Fruit fly (Drosophila melanogaster) whole organism, embryonic: ENCODE results near the gene P5CDh1.

Source experiments
- Adf1 ChIP-seq: fragments of 200-800 bp; sonication (Bioruptor generic); IDR thresholded peaks from 2 replicates; pipeline ENCODE4 v1.3.6; 2022; ENCODE audit warnings: missing biosample characterization, missing genetic modification characterization
- Awh ChIP-seq: fragments of 200-800 bp; sonication (Bioruptor generic); IDR thresholded peaks from 2 replicates; pipeline ENCODE4, ENCODE4 v1.3.6; 2022; ENCODE audit warnings: missing biosample characterization, missing genetic modification characterization
- B-H2 ChIP-seq: fragments of 200-800 bp; sonication (Bioruptor generic); optimal IDR thresholded peaks from 2 replicates; lab custom pipeline; 2018; ENCODE audit warnings: missing biosample characterization, mild to moderate bottlenecking, missing genetic modification characterization
- CG10147 ChIP-seq: fragments of 200-800 bp; sonication (Bioruptor generic); optimal IDR thresholded peaks from 2 replicates; lab custom pipeline; 2019; ENCODE audit warnings: missing biosample characterization, mild to moderate bottlenecking, missing genetic modification characterization, moderate library complexity
- CG10959 ChIP-seq: fragments of 200-800 bp; sonication (Bioruptor generic); IDR thresholded peaks from 2 replicates; pipeline ENCODE4 v1.3.6; 2022; ENCODE audit warnings: missing biosample characterization, missing genetic modification characterization
- CG11247 ChIP-seq: fragments of 200-800 bp; sonication (Bioruptor generic); IDR thresholded peaks from 2 replicates; pipeline ENCODE4 v1.3.6; 2022; ENCODE audit warnings: missing biosample characterization, missing genetic modification characterization
- CG12071 ChIP-seq: fragments of 200-800 bp; sonication (Bioruptor generic); optimal IDR thresholded peaks from 3 replicates; lab custom pipeline; 2018; ENCODE audit warnings: missing biosample characterization, mild to moderate bottlenecking, missing genetic modification characterization
- CG12219 ChIP-seq: fragments of 200-800 bp; sonication (Bioruptor generic); optimal IDR thresholded peaks from 3 replicates; lab custom pipeline; 2018; ENCODE audit warnings: missing biosample characterization, mild to moderate bottlenecking, missing genetic modification characterization
- CG1233 ChIP-seq: fragments of 200-800 bp; sonication (Bioruptor generic); optimal IDR thresholded peaks from 4 replicates; lab custom pipeline; 2018; ENCODE audit warnings: missing biosample characterization, mild to moderate bottlenecking, missing genetic modification characterization
- CG14710 ChIP-seq: fragments of 200-800 bp; sonication (Bioruptor generic); optimal IDR thresholded peaks from 3 replicates; lab custom pipeline; 2019; ENCODE audit warnings: missing biosample characterization, mild to moderate bottlenecking, missing genetic modification characterization, moderate library complexity
- CG17361 ChIP-seq: fragments of 200-800 bp; sonication (Bioruptor generic); IDR thresholded peaks from 3 replicates; pipeline ENCODE4 v1.3.6; 2022; ENCODE audit warnings: missing biosample characterization, missing genetic modification characterization
- CG17568 ChIP-seq: fragments of 200-800 bp; sonication (Bioruptor generic); optimal IDR thresholded peaks from 2 replicates; lab custom pipeline; 2018; ENCODE audit warnings: missing biosample characterization, mild to moderate bottlenecking, missing genetic modification characterization, moderate library complexity
- CG18599 ChIP-seq: fragments of 200-800 bp; sonication (Bioruptor generic); optimal IDR thresholded peaks from 3 replicates; lab custom pipeline; 2017; ENCODE audit warnings: missing biosample characterization, missing genetic modification characterization, mild to moderate bottlenecking, moderate library complexity, missing genetic modification reagents
- CG2889 ChIP-seq: fragments of 200-800 bp; sonication (Bioruptor generic); IDR thresholded peaks from 3 replicates; pipeline ENCODE4 v1.3.6; 2022; ENCODE audit warnings: missing biosample characterization, missing genetic modification characterization
- CG33557 ChIP-seq: fragments of 200-800 bp; sonication (Bioruptor generic); optimal IDR thresholded peaks from 2 replicates; lab custom pipeline; 2019; ENCODE audit warnings: missing biosample characterization, mild to moderate bottlenecking, missing genetic modification characterization, moderate library complexity
- CG4424 ChIP-seq: fragments of 200-800 bp; sonication (Bioruptor generic); optimal IDR thresholded peaks from 3 replicates; lab custom pipeline; 2016; ENCODE audit warnings: missing biosample characterization, missing genetic modification characterization
- CG6254 ChIP-seq: fragments of 200-800 bp; sonication (Bioruptor generic); optimal IDR thresholded peaks from 3 replicates; lab custom pipeline; 2017; ENCODE audit warnings: mild to moderate bottlenecking, missing biosample characterization, missing genetic modification reagents, missing genetic modification characterization
- CG6272 ChIP-seq: fragments of 200-800 bp; sonication (Bioruptor generic); IDR thresholded peaks from 2 replicates; pipeline ENCODE4 v1.3.6; 2022; ENCODE audit warnings: missing biosample characterization, missing genetic modification characterization
- CG7786 ChIP-seq: fragments of 200-800 bp; sonication (Bioruptor generic); optimal IDR thresholded peaks from 2 replicates; lab custom pipeline; 2016; ENCODE audit warnings: missing biosample characterization, missing genetic modification characterization
- CG8281 ChIP-seq: fragments of 200-800 bp; sonication (Bioruptor generic); optimal IDR thresholded peaks from 2 replicates; lab custom pipeline; 2018; ENCODE audit warnings: missing biosample characterization, mild to moderate bottlenecking, missing genetic modification characterization, moderate library complexity
- CG9876 ChIP-seq: fragments of 200-800 bp; sonication (Bioruptor generic); optimal IDR thresholded peaks from 2 replicates; lab custom pipeline; 2016; ENCODE audit warnings: missing biosample characterization, missing genetic modification characterization
- Camta ChIP-seq: fragments of 200-800 bp; sonication (Bioruptor generic); optimal IDR thresholded peaks from 2 replicates; lab custom pipeline; 2016; ENCODE audit warnings: missing biosample characterization, missing genetic modification characterization
- H2.0 ChIP-seq: fragments of 200-800 bp; sonication (Bioruptor generic); IDR thresholded peaks from 2 replicates; pipeline ENCODE4 v1.3.6; 2022; ENCODE audit warnings: missing biosample characterization, missing genetic modification characterization
- HHEX ChIP-seq: fragments of 200-800 bp; sonication (Bioruptor generic); optimal IDR thresholded peaks from 3 replicates; lab custom pipeline; 2017; ENCODE audit warnings: missing biosample characterization, mild to moderate bottlenecking, missing genetic modification characterization, missing genetic modification reagents
- Hmx ChIP-seq: fragments of 200-800 bp; sonication (Bioruptor generic); optimal IDR thresholded peaks from 2 replicates; lab custom pipeline; 2016; ENCODE audit warnings: missing biosample characterization, missing genetic modification characterization
- NC2α ChIP-seq: fragments of 200-800 bp; sonication (Bioruptor generic); optimal IDR thresholded peaks from 2 replicates; lab custom pipeline; 2016; ENCODE audit warnings: missing biosample characterization, missing genetic modification characterization
- NC2β ChIP-seq: fragments of 200-800 bp; sonication (Bioruptor generic); optimal IDR thresholded peaks from 2 replicates; lab custom pipeline; 2016; ENCODE audit warnings: missing biosample characterization, missing genetic modification characterization
- Nf-YC ChIP-seq: fragments of 200-800 bp; optimal IDR thresholded peaks from 3 replicates; lab custom pipeline; 2019; ENCODE audit warnings: missing biosample characterization, mild to moderate bottlenecking, missing genetic modification characterization, moderate library complexity
- NfI ChIP-seq: fragments of 200-800 bp; sonication (Bioruptor generic); optimal IDR thresholded peaks from 3 replicates; lab custom pipeline; 2018; ENCODE audit warnings: missing biosample characterization, mild to moderate bottlenecking, missing genetic modification characterization, moderate library complexity
- amos ChIP-seq: fragments of 200-800 bp; sonication (Bioruptor generic); IDR thresholded peaks from 2 replicates; pipeline ENCODE4 v1.3.6; 2022; ENCODE audit warnings: missing biosample characterization, missing genetic modification characterization; ENCODE audit not compliant: partially characterized antibody
- aop ChIP-seq: fragments of 200-800 bp; sonication (Bioruptor generic); IDR thresholded peaks from 2 replicates; pipeline ENCODE4 v1.3.6; 2022; ENCODE audit warnings: missing biosample characterization, missing genetic modification characterization
- bowl ChIP-seq: fragments of 200-800 bp; sonication (Bioruptor generic); IDR thresholded peaks from 2 replicates; pipeline ENCODE4 v1.3.6; 2022; ENCODE audit warnings: missing biosample characterization, missing genetic modification characterization
- ewg ChIP-seq: fragments of 200-800 bp; sonication (Bioruptor generic); optimal IDR thresholded peaks from 3 replicates; lab custom pipeline; 2017; ENCODE audit warnings: mild to moderate bottlenecking, missing biosample characterization, missing genetic modification reagents, missing genetic modification characterization
- fd102C ChIP-seq: fragments of 200-800 bp; sonication (Bioruptor generic); optimal IDR thresholded peaks from 2 replicates; lab custom pipeline; 2018; ENCODE audit warnings: missing biosample characterization, mild to moderate bottlenecking, missing genetic modification characterization, moderate library complexity
- grau ChIP-seq: fragments of 200-800 bp; optimal IDR thresholded peaks from 3 replicates; lab custom pipeline; 2019; ENCODE audit warnings: missing biosample characterization, mild to moderate bottlenecking, missing genetic modification characterization, moderate library complexity
- ind ChIP-seq: fragments of 200-800 bp; sonication (Bioruptor generic); optimal IDR thresholded peaks from 3 replicates; lab custom pipeline; 2016; ENCODE audit warnings: missing biosample characterization, missing genetic modification characterization
- inv ChIP-seq: fragments of 200-800 bp; sonication (Bioruptor generic); IDR thresholded peaks from 2 replicates; pipeline ENCODE4 v1.3.6; 2022; ENCODE audit warnings: missing biosample characterization, missing genetic modification characterization; ENCODE audit not compliant: partially characterized antibody
- knrl ChIP-seq: fragments of 200-800 bp; sonication (Bioruptor generic); IDR thresholded peaks from 3 replicates; pipeline ENCODE4 v1.3.6; 2022; ENCODE audit warnings: missing biosample characterization, missing genetic modification characterization; ENCODE audit not compliant: partially characterized antibody
- lab ChIP-seq: fragments of 200-800 bp; sonication (Bioruptor generic); optimal IDR thresholded peaks from 3 replicates; lab custom pipeline; 2017; ENCODE audit warnings: missing biosample characterization, missing genetic modification characterization, mild to moderate bottlenecking, moderate library complexity, missing genetic modification reagents
- lmd ChIP-seq: fragments of 200-800 bp; sonication (Bioruptor generic); IDR thresholded peaks from 2 replicates; pipeline ENCODE4 v1.3.6; 2022; ENCODE audit warnings: missing biosample characterization, missing genetic modification characterization
- onecut ChIP-seq: fragments of 200-800 bp; sonication (Bioruptor generic); IDR thresholded peaks from 2 replicates; pipeline ENCODE4 v1.3.6; 2022; ENCODE audit warnings: missing biosample characterization, missing genetic modification characterization
- org-1 ChIP-seq: fragments of 200-800 bp; sonication (Bioruptor generic); optimal IDR thresholded peaks from 2 replicates; lab custom pipeline; 2017; ENCODE audit warnings: missing biosample characterization, missing genetic modification characterization
- pb ChIP-seq: fragments of 200-800 bp; sonication (Bioruptor generic); optimal IDR thresholded peaks from 3 replicates; lab custom pipeline; 2016; ENCODE audit warnings: missing biosample characterization, missing genetic modification characterization
- prd ChIP-seq, 3 experiments: fragments of >200 bp in 2 of 3; fragments of 200-800 bp in 1 of 3; sonication (Bioruptor generic) in 1 of 3; optimal IDR thresholded peaks in 2 of 3; IDR thresholded peaks in 1 of 3; 2 replicates in 2 of 3; 3 replicates in 1 of 3; pipeline versions ENCODE4 v1.3.6 to Lab custom; 2017 to 2022; ENCODE audit warnings: missing biosample characterization in 1 of 3, missing genetic modification characterization in 1 of 3
- sens-2 ChIP-seq: fragments of 200-800 bp; sonication (Bioruptor generic); IDR thresholded peaks from 2 replicates; pipeline ENCODE4 v1.3.6; 2022; ENCODE audit warnings: missing biosample characterization, missing genetic modification characterization
- sim ChIP-seq: fragments of 200-800 bp; sonication (Bioruptor generic); IDR thresholded peaks from 2 replicates; pipeline ENCODE4 v1.3.6; 2022; ENCODE audit warnings: missing biosample characterization, missing genetic modification characterization
- slbo ChIP-seq: fragments of 200-800 bp; sonication (Bioruptor generic); IDR thresholded peaks from 2 replicates; pipeline ENCODE4 v1.3.6; 2022; ENCODE audit warnings: missing biosample characterization, missing genetic modification characterization
- slp2 ChIP-seq: fragments of 200-800 bp; sonication (Bioruptor generic); optimal IDR thresholded peaks from 2 replicates; lab custom pipeline; 2016; ENCODE audit warnings: missing biosample characterization, missing genetic modification characterization
- vnd ChIP-seq: fragments of 200-800 bp; sonication (Bioruptor generic); IDR thresholded peaks from 3 replicates; pipeline ENCODE4 v1.3.6; 2022; ENCODE audit warnings: missing biosample characterization, missing genetic modification characterization; ENCODE audit not compliant: partially characterized antibody
- yki ChIP-seq: fragments of >200 bp; optimal IDR thresholded peaks from 3 replicates; lab custom pipeline; 2018

Gene P5CDh1

dm6 chr3L:21841079-21841478, at the start of gene P5CDh1 (continued):
- TF ChIP-seq Nf-YC = peak; percentile 70
- no peak for TF ChIP-seq Awh (GFP tag; lab: Robert Waterston, UW)
- TF ChIP-seq inv (GFP tag; lab: Robert Waterston, UW) = peak; percentile 78
- TF ChIP-seq CG14710 = peak; percentile 8
- peak; percentile 44; the same call in 1 of the 2 replicates for TF ChIP-seq H2.0 (GFP tag; lab: Robert Waterston, UW)
- no peak for TF ChIP-seq CG10147 (GFP tag; lab: Kevin White, UChicago)
- TF ChIP-seq CG1233 (GFP tag; lab: Kevin White, UChicago) = peak; percentile 6
- TF ChIP-seq grau (tag; lab: Kevin White, UChicago) = peak; percentile 30
- TF ChIP-seq HHEX = peak; percentile 24
- no peak for TF ChIP-seq Camta
- TF ChIP-seq CG4424 = no peak
- TF ChIP-seq CG9876 (GFP tag; lab: Kevin White, UChicago) = no peak
- TF ChIP-seq fd102C (GFP tag; lab: Kevin White, UChicago) = no peak
- TF ChIP-seq org-1 (GFP tag; lab: Kevin White, UChicago) = no peak
- peak; percentile 59 for TF ChIP-seq CG12071 (GFP tag; lab: Kevin White, UChicago)
- peak; percentile 23 for TF ChIP-seq ewg (GFP tag; lab: Kevin White, UChicago)
- TF ChIP-seq pb = no peak
- peak; percentile 3 for TF ChIP-seq CG7786 (GFP tag; lab: Kevin White, UChicago)
- TF ChIP-seq Hmx (GFP tag; lab: Kevin White, UChicago) = no peak
- TF ChIP-seq CG18599 = no peak
- TF ChIP-seq sens-2 = no peak
- peak; percentile 58; the same call in 1 of the 2 replicates for TF ChIP-seq CG11247 (GFP tag; lab: Robert Waterston, UW)
- TF ChIP-seq B-H2 (GFP tag; lab: Kevin White, UChicago) = peak; percentile 54
- TF ChIP-seq CG12219 (GFP tag; lab: Kevin White, UChicago) = no peak
- TF ChIP-seq CG8281 (tag; lab: Kevin White, UChicago) = no peak
- TF ChIP-seq ind (GFP tag; lab: Kevin White, UChicago) = peak; percentile 41
- peak; percentile 59; the same call in 1 of the 2 replicates for TF ChIP-seq slbo
- TF ChIP-seq knrl = peak; percentile 82
- TF ChIP-seq CG33557 (GFP tag; lab: Kevin White, UChicago) = no peak
- no peak for TF ChIP-seq slp2 (GFP tag; lab: Kevin White, UChicago)
- TF ChIP-seq sim (GFP tag; lab: Robert Waterston, UW) = no peak
- no peak for TF ChIP-seq CG6254 (GFP tag; lab: Kevin White, UChicago)
- TF ChIP-seq NfI (GFP tag; lab: Kevin White, UChicago) = peak; percentile 61
- TF ChIP-seq onecut = 0 out of 2 replicates have a peak, but pooled peaks have one; percentile 26
- no peak for TF ChIP-seq CG17361
- TF ChIP-seq prd (optimal IDR thresholded peaks at IDR 0.05; lab: Kevin White, UChicago) = no peak
- 0 out of 3 replicates have a peak, but pooled peaks have one; percentile 11 for TF ChIP-seq prd (GFP tag; IDR thresholded peaks at IDR 0.05; lab: Robert Waterston, UW)
- peak; percentile 39; the same call in 1 of the 2 replicates for TF ChIP-seq lmd
- peak; percentile 75 for TF ChIP-seq vnd
- peak; percentile 91 for TF ChIP-seq amos (GFP tag; lab: Robert Waterston, UW)
- TF ChIP-seq yki (lab: Kevin White, UChicago) = no peak
- TF ChIP-seq NC2α (GFP tag; lab: Kevin White, UChicago) = no peak
- no peak for TF ChIP-seq bowl (GFP tag; lab: Robert Waterston, UW)
- TF ChIP-seq CG10959 (GFP tag; lab: Robert Waterston, UW) = no peak
- no peak for TF ChIP-seq NC2β (GFP tag; lab: Kevin White, UChicago)
- TF ChIP-seq aop (GFP tag; lab: Robert Waterston, UW) = no peak
- TF ChIP-seq CG17568 = no peak
- TF ChIP-seq Adf1 = no peak
- TF ChIP-seq CG6272 (GFP tag; lab: Robert Waterston, UW) = peak; percentile 25; the same call in 1 of the 2 replicates
- TF ChIP-seq lab (GFP tag; lab: Kevin White, UChicago) = peak; percentile 62
- 0 out of 3 replicates have a peak, but pooled peaks have one; percentile 39 for TF ChIP-seq CG2889 (GFP tag; lab: Robert Waterston, UW)
